Worm (Caenorhabditis elegans): ENCODE results near the gene R09A8.2.

DNA sequence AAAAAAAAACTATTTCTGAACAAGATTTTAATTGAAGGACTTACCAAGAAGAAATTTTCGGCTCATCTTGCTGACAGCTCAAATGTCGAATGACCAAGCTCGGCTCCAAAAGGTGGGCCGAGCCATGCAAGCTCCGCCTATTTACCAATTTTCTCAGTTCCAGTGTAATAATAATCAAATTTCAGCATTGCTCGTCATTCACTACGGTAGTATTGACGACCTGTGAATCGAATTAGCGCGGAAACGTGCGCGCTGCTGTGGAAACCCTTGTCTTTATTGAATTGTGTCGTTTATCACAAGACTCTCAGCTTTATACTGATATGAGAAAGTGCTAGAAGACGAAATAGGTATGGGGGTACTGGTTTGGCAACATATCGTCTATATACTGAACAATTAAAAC lies 44.3 kb downstream of the R09A8.2 start, which contains the start of gene nlp-76:
- TF ChIP-seq lin-14 (GFP tag; optimal IDR thresholded peaks at IDR 0.05) (peak; percentile 1), fkh-10 (GFP tag; optimal IDR thresholded peaks at IDR 0.05) (no peak), skn-1 (tag; optimal IDR thresholded peaks at IDR 0.05) (no peak), ama-1 (optimal IDR thresholded peaks at IDR 0.05) (peak; percentile 81), zag-1 (tag; optimal IDR thresholded peaks at IDR 0.05) (no peak), elt-3 (tag; optimal IDR thresholded peaks at IDR 0.05) (peak in 1 of 6 experiments; percentile 1), nhr-85 (tag) (no peak), F16B12.6 (tag; optimal IDR thresholded peaks at IDR 0.05) (no peak), blmp-1 (tag; optimal IDR thresholded peaks at IDR 0.05) (no peak), ceh-90 (tag; optimal IDR thresholded peaks at IDR 0.05) (no peak), irx-1 (tag; optimal IDR thresholded peaks at IDR 0.05) (no peak), mep-1 (tag; optimal IDR thresholded peaks at IDR 0.05) (no peak), lsy-2 (tag; optimal IDR thresholded peaks at IDR 0.05) (no peak), ceh-82 (tag; optimal IDR thresholded peaks at IDR 0.05) (no peak)
